Worm (Caenorhabditis elegans): ENCODE data around the gene shc-2.
A peak's percentile ranks its signal among the peaks of the same experiment; 100 is the strongest.

Gene shc-2

ce11 chrII:4992977-4993376 lies 24.0 kb downstream of the shc-2 start, which contains the start of gene pigb-1:
TSS of gene pigb-1 (minus strand) at chrII:4993077.
- TF ChIP-seq athp-1 (tag; optimal IDR thresholded peaks at IDR 0.05) (no peak), ztf-22 (GFP tag; optimal IDR thresholded peaks at IDR 0.05) (no peak), aptf-3 (GFP tag; IDR thresholded peaks at IDR 0.05) (no peak), ztf-25 (GFP tag; IDR thresholded peaks at IDR 0.05) (no peak), gei-17 (GFP tag; optimal IDR thresholded peaks at IDR 0.05) (no peak), madf-3 (GFP tag; IDR thresholded peaks at IDR 0.05) (0 out of 2 replicates have a peak, but pooled peaks have one; percentile 11), ekl-4 (GFP tag; IDR thresholded peaks at IDR 0.05) (no peak)

- TF ChIP-seq snpc-3.4 (tag; optimal IDR thresholded peaks at IDR 0.05), result peak; percentile 17
- TF ChIP-seq mcd-1 (GFP tag; IDR thresholded peaks at IDR 0.05), result peak; percentile 42; the same call in 1 of the 2 replicates
- TF ChIP-seq madf-10 (tag; optimal IDR thresholded peaks at IDR 0.05), result no peak
- peak; percentile 80 for TF ChIP-seq dox-1 (GFP tag; IDR thresholded peaks at IDR 0.05)
- TF ChIP-seq ztf-28 (GFP tag; IDR thresholded peaks at IDR 0.05), result no peak
- TF ChIP-seq aptf-3 (GFP tag; IDR thresholded peaks at IDR 0.05), result no peak
- TF ChIP-seq ztf-3 (GFP tag; optimal IDR thresholded peaks at IDR 0.05), result no peak
- no peak for TF ChIP-seq F49E8.2 (tag; optimal IDR thresholded peaks at IDR 0.05; ENCODE audit: insufficient read depth)
- TF ChIP-seq him-1 (tag; optimal IDR thresholded peaks at IDR 0.05), result no peak
- no peak for TF ChIP-seq attf-3 (GFP tag; conservative IDR thresholded peaks at IDR 0.05)
- no peak for TF ChIP-seq sea-2 (GFP tag; IDR thresholded peaks at IDR 0.05)
- no peak for TF ChIP-seq bed-1 (GFP tag; IDR thresholded peaks at IDR 0.05)
- no peak for TF ChIP-seq Y95B8A.8 (GFP tag; IDR thresholded peaks at IDR 0.05)
- TF ChIP-seq lag-1 (GFP tag; IDR thresholded peaks at IDR 0.05), result no peak
- TF ChIP-seq lsy-27 (tag; optimal IDR thresholded peaks at IDR 0.05; ENCODE audit: borderline replicate concordance, insufficient read depth), result no peak
- no peak for TF ChIP-seq gei-17 (GFP tag; optimal IDR thresholded peaks at IDR 0.05)
- no peak for TF ChIP-seq Y79H2A.3 (GFP tag; conservative IDR thresholded peaks at IDR 0.05)
- no peak for TF ChIP-seq hlh-12 (tag; optimal IDR thresholded peaks at IDR 0.05)
- TF ChIP-seq rpc-1 (optimal IDR thresholded peaks at IDR 0.05), result no peak
- TF ChIP-seq rpc-1 (tag; optimal IDR thresholded peaks at IDR 0.05), result no peak
- no peak for TF ChIP-seq unc-62 (GFP tag; optimal IDR thresholded peaks at IDR 0.05)
- TF ChIP-seq lin-40 (tag; optimal IDR thresholded peaks at IDR 0.05), result no peak
- TF ChIP-seq F37B4.10 (GFP tag; IDR thresholded peaks at IDR 0.05), result no peak
- no peak for TF ChIP-seq madf-8 (GFP tag; conservative IDR thresholded peaks at IDR 0.05)
- no peak for TF ChIP-seq ama-1 (optimal IDR thresholded peaks at IDR 0.05)
- no peak for TF ChIP-seq ama-1 (GFP tag; optimal IDR thresholded peaks at IDR 0.05)
- no peak for TF ChIP-seq ccch-3 (GFP tag; optimal IDR thresholded peaks at IDR 0.05)
- no peak for TF ChIP-seq B0336.3 (GFP tag; IDR thresholded peaks at IDR 0.05)
- TF ChIP-seq lin-26 (GFP tag; IDR thresholded peaks at IDR 0.05), result no peak
- no peak for TF ChIP-seq hsf-1 (GFP tag; IDR thresholded peaks at IDR 0.05)
- TF ChIP-seq chd-7 (tag; optimal IDR thresholded peaks at IDR 0.05), result no peak
- no peak for TF ChIP-seq zim-3 (tag; optimal IDR thresholded peaks at IDR 0.05)
- TF ChIP-seq fkh-3 (tag; optimal IDR thresholded peaks at IDR 0.05), result no peak
- TF ChIP-seq sptf-2 (GFP tag; optimal IDR thresholded peaks at IDR 0.05), result no peak
- TF ChIP-seq nfyb-1 (GFP tag; IDR thresholded peaks at IDR 0.05), result no peak
- no peak for TF ChIP-seq T07F8.4 (tag; optimal IDR thresholded peaks at IDR 0.05)
- no peak for TF ChIP-seq die-1 (tag; optimal IDR thresholded peaks at IDR 0.05)
- TF ChIP-seq hlh-26 (GFP tag; conservative IDR thresholded peaks at IDR 0.05), result no peak
- TF ChIP-seq attf-6 (GFP tag; IDR thresholded peaks at IDR 0.05), result no peak
- peak; percentile 12 for TF ChIP-seq F23B12.7 (tag; optimal IDR thresholded peaks at IDR 0.05; ENCODE audit: insufficient read depth)
- TF ChIP-seq hrde-1 (tag; optimal IDR thresholded peaks at IDR 0.05; ENCODE audit: borderline replicate concordance), result no peak
- TF ChIP-seq nhr-120 (GFP tag; IDR thresholded peaks at IDR 0.05), result no peak
Measured at ce11 chrII:4993530-4994192, 24.7 kb downstream of the shc-2 start, which contains the start of the genes eif-1 and vps-24. TSS of gene eif-1 (minus strand) at chrII:4993580. TSS of gene vps-24 (plus strand) at chrII:4993998.
